Worm (Caenorhabditis elegans) whole organism, mixed stage, embryonic: Measurements from ENCODE around the gene W09D6.1.

Experiments
- hlh-1 ChIP-seq: fragments of 150-350 bp; optimal IDR thresholded peaks from 2 replicates; lab custom pipeline; 2014; ENCODE audit warnings: missing biosample characterization, missing genetic modification reagents, missing genetic modification characterization
- pha-4 ChIP-seq: fragments of 150-350 bp; optimal IDR thresholded peaks from 2 replicates; lab custom pipeline; 2018; ENCODE audit warnings: missing biosample characterization, missing genetic modification reagents, missing genetic modification characterization

ce11 chrIII:11087442-11087841 lies 18.8 kb downstream of the W09D6.1 start:
- TF ChIP-seq pha-4 (no peak), hlh-1 (tag; lab: Kevin White, UChicago) (no peak)
